Worm (Caenorhabditis elegans): ENCODE results near the gene klf-3.

- TF ChIP-seq flt-1 (GFP tag; IDR thresholded peaks at IDR 0.05) (no peak), T22C8.4 (GFP tag; IDR thresholded peaks at IDR 0.05) (no peak), ref-1 (GFP tag; conservative IDR thresholded peaks at IDR 0.05) (no peak), klf-2 (GFP tag; conservative IDR thresholded peaks at IDR 0.05) (no peak), ztf-29 (GFP tag; IDR thresholded peaks at IDR 0.05) (no peak)
Observed at ce11 chrII:6642180-6642579, 25.5 kb downstream of the klf-3 start.

Measured in whole organism, midembryonic.